Fruit fly (Drosophila melanogaster): ENCODE results near the gene eIF5B.

DNA sequence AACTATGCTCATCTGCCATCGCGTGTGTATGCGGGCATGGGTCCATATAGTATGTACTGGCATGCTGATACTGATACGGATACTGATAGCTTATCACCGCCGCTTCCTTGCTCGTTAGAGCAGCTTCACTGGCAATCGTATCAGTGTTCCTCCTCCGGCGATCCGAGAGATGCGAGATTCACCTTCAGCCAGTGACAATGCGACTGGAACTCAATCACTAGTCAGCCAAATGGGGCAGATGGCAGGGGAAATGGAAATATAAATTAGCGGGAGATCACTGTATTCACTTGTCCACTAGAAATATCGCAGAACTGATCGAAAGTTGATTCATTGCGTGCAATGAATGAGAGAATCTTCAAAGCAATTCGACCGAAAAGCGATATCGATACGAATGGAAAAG lies 62.3 kb downstream of the eIF5B start:
- TF ChIP-seq CG8478 (optimal IDR thresholded peaks at IDR 0.05) (no peak), CTCF (optimal IDR thresholded peaks at IDR 0.05) (no peak)
